Fruit fly (Drosophila melanogaster): Measurements from ENCODE around the gene CG14448.

Gene CG14448

dm6 chr3L:22823230-22823629, 35.0 kb downstream of the CG14448 start:
- TF ChIP-seq sc (optimal IDR thresholded peaks at IDR 0.05) = no peak
- TF ChIP-seq sc (GFP tag; optimal IDR thresholded peaks at IDR 0.05) = no peak
- no peak for TF ChIP-seq Dbx (GFP tag; IDR thresholded peaks at IDR 0.05)
- TF ChIP-seq Ets65A (GFP tag) = peak; percentile 1
- no peak for TF ChIP-seq PHDP (tag; optimal IDR thresholded peaks at IDR 0.05)
- no peak for TF ChIP-seq CG6854 (GFP tag; optimal IDR thresholded peaks at IDR 0.05)
- TF ChIP-seq sima (GFP tag; optimal IDR thresholded peaks at IDR 0.05) = no peak
- 0 out of 3 replicates have a peak, but pooled peaks have one; percentile 13 for TF ChIP-seq HLH4C (GFP tag; IDR thresholded peaks at IDR 0.05; ENCODE audit: partially characterized antibody)
- TF ChIP-seq CG3847 (GFP tag; IDR thresholded peaks at IDR 0.05) = no peak
- no peak for TF ChIP-seq tgo (GFP tag; IDR thresholded peaks at IDR 0.05)
- TF ChIP-seq crol (GFP tag; IDR thresholded peaks at IDR 0.05) = 0 out of 2 replicates have a peak, but pooled peaks have one; percentile 11
- no peak for TF ChIP-seq her (GFP tag; optimal IDR thresholded peaks at IDR 0.05)
- TF ChIP-seq CG4820 (GFP tag; optimal IDR thresholded peaks at IDR 0.05) = no peak
- TF ChIP-seq Nf-YA (GFP tag; IDR thresholded peaks at IDR 0.05) = no peak
- TF ChIP-seq corto (GFP tag; optimal IDR thresholded peaks at IDR 0.05) = peak; percentile 33
- TF ChIP-seq nom (GFP tag; optimal IDR thresholded peaks at IDR 0.05) = no peak
- no peak for TF ChIP-seq CG10366 (GFP tag; IDR thresholded peaks at IDR 0.05)
- TF ChIP-seq CG17802 (tag; optimal IDR thresholded peaks at IDR 0.05) = no peak
- no peak for TF ChIP-seq CG9876 (GFP tag; optimal IDR thresholded peaks at IDR 0.05)
- no peak for TF ChIP-seq jigr1 (GFP tag; IDR thresholded peaks at IDR 0.05)
- TF ChIP-seq CG11456 (GFP tag; IDR thresholded peaks at IDR 0.05) = no peak

dm6 chr3L:22824668-22825192, 36.5 kb downstream of the CG14448 start:
- TF ChIP-seq CG12769 (tag; optimal IDR thresholded peaks at IDR 0.05) (peak; percentile 42), trem (tag; optimal IDR thresholded peaks at IDR 0.05) (no peak), Neu2 (GFP tag; optimal IDR thresholded peaks at IDR 0.05; ENCODE audit: borderline replicate concordance) (no peak), caup (GFP tag; optimal IDR thresholded peaks at IDR 0.05; ENCODE audit: severe bottlenecking) (peak; percentile 12), ken (GFP tag; IDR thresholded peaks at IDR 0.05) (no peak), ssp (GFP tag; IDR thresholded peaks at IDR 0.05) (no peak), CG6791 (GFP tag; IDR thresholded peaks at IDR 0.05; ENCODE audit: partially characterized antibody) (no peak), tin (GFP tag; optimal IDR thresholded peaks at IDR 0.05) (no peak), ham (GFP tag; IDR thresholded peaks at IDR 0.05) (no peak), ara (GFP tag; IDR thresholded peaks at IDR 0.05) (no peak), CG18599 (GFP tag; optimal IDR thresholded peaks at IDR 0.05) (peak; percentile 34), HLHmδ (GFP tag; optimal IDR thresholded peaks at IDR 0.05) (no peak), CG13296 (GFP tag; optimal IDR thresholded peaks at IDR 0.05) (peak; percentile 19), Hr78 (GFP tag; optimal IDR thresholded peaks at IDR 0.05) (no peak), Med (GFP tag) (no peak), corto (GFP tag; optimal IDR thresholded peaks at IDR 0.05) (peak; percentile 48), CG4730 (GFP tag; IDR thresholded peaks at IDR 0.05) (no peak), CG10274 (GFP tag; optimal IDR thresholded peaks at IDR 0.05) (no peak), Fer1 (GFP tag; optimal IDR thresholded peaks at IDR 0.05) (no peak), CG6854 (GFP tag; optimal IDR thresholded peaks at IDR 0.05) (no peak), lola (GFP tag; optimal IDR thresholded peaks at IDR 0.05) (no peak), pzg (GFP tag; optimal IDR thresholded peaks at IDR 0.05) (no peak), CG15514 (GFP tag; optimal IDR thresholded peaks at IDR 0.05) (no peak), CG17568 (GFP tag; optimal IDR thresholded peaks at IDR 0.05) (peak; percentile 11), chinmo (GFP tag; IDR thresholded peaks at IDR 0.05; ENCODE audit: partially characterized antibody) (peak; percentile 90; the same call in 3 of the 4 replicates), gcm2 (GFP tag; optimal IDR thresholded peaks at IDR 0.05) (no peak), CG7839 (tag; optimal IDR thresholded peaks at IDR 0.05) (no peak), jumu (GFP tag; optimal IDR thresholded peaks at IDR 0.05) (no peak), CG9727 (GFP tag; optimal IDR thresholded peaks at IDR 0.05) (no peak), NC2β (GFP tag; optimal IDR thresholded peaks at IDR 0.05) (no peak), CG12219 (GFP tag; optimal IDR thresholded peaks at IDR 0.05) (no peak)

All from whole organism, embryonic.